Worm (Caenorhabditis elegans) whole organism, L1 larva: ENCODE data around the gene haf-7.

Experiments
- C16A3.4 ChIP-seq: fragments of 150-350 bp; optimal IDR thresholded peaks from 2 replicates; lab custom pipeline; 2014; ENCODE audit warnings: missing biosample characterization, missing genetic modification characterization
- dpl-1 ChIP-seq, 3 experiments: fragments of 150-350 bp in 2 of 3; sonication (generic microtip) in 1 of 3; optimal IDR thresholded peaks; 2 replicates each; lab custom pipeline; 2014 to 2017; ENCODE audit warnings: missing biosample characterization in 3 of 3, missing genetic modification characterization in 3 of 3, missing genetic modification reagents in 3 of 3
- elt-3 ChIP-seq, 6 experiments: fragments of 150-350 bp in 1 of 6; sonication (generic microtip); optimal IDR thresholded peaks; 2 replicates each; lab custom pipeline; 2017 to 2018; ENCODE audit warnings: missing biosample characterization in 6 of 6, missing genetic modification characterization in 6 of 6, inconsistent platforms in 1 of 6
- isw-1 ChIP-seq: fragments of 200-800 bp; sonication (Bioruptor generic); IDR thresholded peaks from 2 replicates; pipeline ENCODE4 v1.3.6; 2022; ENCODE audit warnings: missing genetic modification characterization, missing compliant biosample characterization
- lin-39 ChIP-seq: fragments of 150-350 bp; optimal IDR thresholded peaks from 2 replicates; lab custom pipeline; 2014; ENCODE audit warnings: missing biosample characterization, missing genetic modification reagents, missing genetic modification characterization
- lsy-2 ChIP-seq, 2 experiments: fragments of 150-350 bp; optimal IDR thresholded peaks; 2 replicates each; lab custom pipeline; 2014; ENCODE audit warnings: missing biosample characterization in 2 of 2, missing genetic modification characterization in 2 of 2
- nhr-11 ChIP-seq: fragments of 150-350 bp; optimal IDR thresholded peaks from 2 replicates; lab custom pipeline; 2014; ENCODE audit warnings: missing biosample characterization, missing genetic modification characterization
- nhr-237 ChIP-seq: fragments of 150-350 bp; optimal IDR thresholded peaks from 2 replicates; lab custom pipeline; 2014; ENCODE audit warnings: missing biosample characterization, missing genetic modification characterization
- skn-1 ChIP-seq: fragments of 150-350 bp; optimal IDR thresholded peaks from 2 replicates; lab custom pipeline; 2014; ENCODE audit warnings: missing biosample characterization, missing genetic modification characterization

ce11 chrV:14748608-14749137, 24.4 kb upstream of the haf-7 start, which contains the start of the genes lipl-8 and Y50E8A.22:
- TF ChIP-seq isw-1 (no peak), nhr-237 (tag; lab: Kevin White, UChicago) (no peak), dpl-1 (GFP tag; optimal IDR thresholded peaks at IDR 0.05; lab: Kevin White, UChicago) (no peak), lsy-2 (tag; optimal IDR thresholded peaks at IDR 0.05; lab: Kevin White, UChicago) (no peak), skn-1 (tag; lab: Kevin White, UChicago) (no peak), C16A3.4 (tag; lab: Kevin White, UChicago) (no peak), lin-39 (no peak), nhr-11 (tag; lab: Kevin White, UChicago) (no peak), elt-3 (tag; optimal IDR thresholded peaks at IDR 0.05; lab: Kevin White, UChicago) (no peak)
